Worm (Caenorhabditis elegans) whole organism, L1 larva: ENCODE data around the gene col-174.
A peak's percentile ranks its signal among the peaks of the same experiment; 100 is the strongest.

Experiments used
- aha-1 ChIP-seq: fragments of 150-350 bp; optimal IDR thresholded peaks from 2 replicates; lab custom pipeline; 2014; ENCODE audit warnings: missing biosample characterization, missing genetic modification characterization
- alr-1 ChIP-seq: fragments of 200-800 bp; sonication (Bioruptor generic); optimal IDR thresholded peaks from 2 replicates; lab custom pipeline; 2018; ENCODE audit warnings: borderline replicate concordance, mild to moderate bottlenecking, missing genetic modification characterization, missing compliant biosample characterization
- ama-1 ChIP-seq: fragments of 150-350 bp; optimal IDR thresholded peaks from 2 replicates; lab custom pipeline; 2014
- blmp-1 ChIP-seq: fragments of 150-350 bp; optimal IDR thresholded peaks from 2 replicates; lab custom pipeline; 2014; ENCODE audit warnings: missing biosample characterization, missing genetic modification characterization
- ceh-63 ChIP-seq: fragments of 200-800 bp; sonication (Bioruptor generic); optimal IDR thresholded peaks from 2 replicates; lab custom pipeline; 2018; ENCODE audit warnings: mild to moderate bottlenecking, missing genetic modification characterization, missing compliant biosample characterization
- ceh-8 ChIP-seq: fragments of 200-800 bp; sonication (Bioruptor generic); optimal IDR thresholded peaks from 2 replicates; lab custom pipeline; 2018; ENCODE audit warnings: mild to moderate bottlenecking, missing genetic modification characterization, moderate library complexity, missing compliant biosample characterization
- ceh-82 ChIP-seq, 3 experiments: fragments of 150-350 bp in 1 of 3; sonication (generic microtip) in 2 of 3; optimal IDR thresholded peaks; 2 replicates each; lab custom pipeline; 2014 to 2017; ENCODE audit warnings: missing biosample characterization in 3 of 3, missing genetic modification characterization in 3 of 3
- dsc-1 ChIP-seq: sonication (generic microtip); optimal IDR thresholded peaks from 2 replicates; lab custom pipeline; 2016; ENCODE audit warnings: mild to moderate bottlenecking, missing genetic modification characterization, missing compliant biosample characterization
- efl-1 ChIP-seq, 4 experiments: fragments of 150-350 bp; optimal IDR thresholded peaks in 3 of 4; peaks in 1 of 4; 1 replicate in 1 of 4; 2 replicates in 3 of 4; lab custom pipeline; 2014; ENCODE audit warnings: missing biosample characterization in 2 of 4, missing genetic modification characterization in 2 of 4, missing genetic modification reagents in 2 of 4
- efl-3 ChIP-seq: fragments of 200-800 bp; sonication (Bioruptor generic); optimal IDR thresholded peaks from 2 replicates; lab custom pipeline; 2018; ENCODE audit warnings: mild to moderate bottlenecking, missing genetic modification characterization, missing compliant biosample characterization
- egl-13 ChIP-seq: sonication (generic microtip); optimal IDR thresholded peaks from 2 replicates; lab custom pipeline; 2016; ENCODE audit warnings: missing genotype, missing genetic modification reagents, missing genetic modification characterization, missing compliant biosample characterization
- elt-2 ChIP-seq: sonication (generic microtip); optimal IDR thresholded peaks from 2 replicates; lab custom pipeline; 2016; ENCODE audit warnings: missing genetic modification characterization, mild to moderate bottlenecking, inconsistent platforms, missing compliant biosample characterization, missing genetic modification reagents
- fkh-4 ChIP-seq: sonication (generic microtip); optimal IDR thresholded peaks from 2 replicates; lab custom pipeline; 2016; ENCODE audit warnings: missing compliant biosample characterization, missing genetic modification characterization, borderline replicate concordance
- fos-1 ChIP-seq: fragments of 150-350 bp; optimal IDR thresholded peaks from 2 replicates; lab custom pipeline; 2014; ENCODE audit warnings: missing biosample characterization, missing genetic modification characterization
- grh-1 ChIP-seq: fragments of 200-800 bp; sonication (Bioruptor generic); IDR thresholded peaks from 2 replicates; pipeline ENCODE4 v1.3.6; 2022; ENCODE audit warnings: missing genetic modification reagents, missing genetic modification characterization, missing compliant biosample characterization
- hlh-17 ChIP-seq: fragments of 200-800 bp; sonication (Bioruptor generic); optimal IDR thresholded peaks from 2 replicates; lab custom pipeline; 2018; ENCODE audit warnings: missing genetic modification characterization, mild to moderate bottlenecking, missing compliant biosample characterization, moderate library complexity, borderline replicate concordance
- irx-1 ChIP-seq: sonication (generic microtip); optimal IDR thresholded peaks from 2 replicates; lab custom pipeline; 2016; ENCODE audit warnings: missing genetic modification characterization, missing compliant biosample characterization
- isw-1 ChIP-seq: fragments of 200-800 bp; sonication (Bioruptor generic); IDR thresholded peaks from 2 replicates; pipeline ENCODE4 v1.3.6; 2022; ENCODE audit warnings: missing genetic modification characterization, missing compliant biosample characterization
- lin-14 ChIP-seq: fragments of 200-800 bp; sonication (Bioruptor generic); optimal IDR thresholded peaks from 2 replicates; lab custom pipeline; 2018; ENCODE audit warnings: mild to moderate bottlenecking, missing genetic modification characterization, moderate library complexity, missing compliant biosample characterization
- lin-35 ChIP-seq, 2 experiments: fragments of 150-350 bp; optimal IDR thresholded peaks; 2 replicates each; lab custom pipeline; 2014; ENCODE audit warnings: missing biosample characterization in 2 of 2, missing genetic modification characterization in 2 of 2, missing genetic modification reagents in 2 of 2
- lsy-2 ChIP-seq, 2 experiments: fragments of 150-350 bp; optimal IDR thresholded peaks; 2 replicates each; lab custom pipeline; 2014; ENCODE audit warnings: missing biosample characterization in 2 of 2, missing genetic modification characterization in 2 of 2
- mab-9 ChIP-seq: fragments of 200-800 bp; sonication (Bioruptor generic); IDR thresholded peaks from 2 replicates; pipeline ENCODE4 v1.3.6; 2022; ENCODE audit warnings: missing genetic modification reagents, missing genetic modification characterization, missing compliant biosample characterization
- mdl-1 ChIP-seq, 2 experiments: fragments of 150-350 bp; optimal IDR thresholded peaks; 2 replicates each; lab custom pipeline; 2014 to 2017; ENCODE audit warnings: missing biosample characterization in 2 of 2, missing genetic modification characterization in 2 of 2, inconsistent platforms in 1 of 2
- mep-1 ChIP-seq: fragments of 150-350 bp; optimal IDR thresholded peaks from 2 replicates; lab custom pipeline; 2014; ENCODE audit warnings: missing biosample characterization, missing genetic modification characterization
- nhr-11 ChIP-seq: fragments of 150-350 bp; optimal IDR thresholded peaks from 2 replicates; lab custom pipeline; 2014; ENCODE audit warnings: missing biosample characterization, missing genetic modification characterization
- nhr-237 ChIP-seq: fragments of 150-350 bp; optimal IDR thresholded peaks from 2 replicates; lab custom pipeline; 2014; ENCODE audit warnings: missing biosample characterization, missing genetic modification characterization
- nhr-71 ChIP-seq: sonication (generic microtip); optimal IDR thresholded peaks from 2 replicates; lab custom pipeline; 2016; ENCODE audit warnings: mild to moderate bottlenecking, missing genetic modification characterization, moderate library complexity, missing compliant biosample characterization
- nhr-76 ChIP-seq: sonication (generic microtip); optimal IDR thresholded peaks from 2 replicates; lab custom pipeline; 2017; ENCODE audit warnings: missing biosample characterization, missing genetic modification characterization
- nhr-77 ChIP-seq: fragments of 150-350 bp; optimal IDR thresholded peaks from 2 replicates; lab custom pipeline; 2014; ENCODE audit warnings: missing biosample characterization, missing genetic modification characterization
- nhr-84 ChIP-seq: sonication (generic microtip); optimal IDR thresholded peaks from 2 replicates; lab custom pipeline; 2017; ENCODE audit warnings: missing biosample characterization, missing genetic modification characterization
- nhr-85 ChIP-seq: sonication (generic microtip); peaks from one replicate; lab custom pipeline; 2016; ENCODE audit warnings: missing genetic modification characterization, inconsistent platforms, missing compliant biosample characterization
- pag-3 ChIP-seq: sonication (generic microtip); optimal IDR thresholded peaks from 2 replicates; lab custom pipeline; 2017; ENCODE audit warnings: missing genetic modification characterization, mild to moderate bottlenecking, missing compliant biosample characterization, antibody characterized with exemption, borderline replicate concordance; ENCODE audit not compliant: insufficient read depth
- pqm-1 ChIP-seq: sonication (generic microtip); optimal IDR thresholded peaks from 3 replicates; lab custom pipeline; 2017; ENCODE audit warnings: missing biosample characterization, missing genetic modification characterization
- rnt-1 ChIP-seq: sonication (generic microtip); optimal IDR thresholded peaks from 2 replicates; lab custom pipeline; 2016; ENCODE audit warnings: mild to moderate bottlenecking, missing genetic modification characterization, moderate library complexity, missing compliant biosample characterization
- snpc-4 ChIP-seq: fragments of 150-350 bp; optimal IDR thresholded peaks from 2 replicates; lab custom pipeline; 2014; ENCODE audit warnings: missing biosample characterization, missing genetic modification characterization
- snu-23 ChIP-seq: sonication (generic microtip); optimal IDR thresholded peaks from 2 replicates; lab custom pipeline; 2016; ENCODE audit warnings: missing genetic modification characterization, missing compliant biosample characterization
- sox-4 ChIP-seq: sonication (generic microtip); optimal IDR thresholded peaks from 2 replicates; lab custom pipeline; 2016; ENCODE audit warnings: missing genetic modification characterization, missing compliant biosample characterization
- sptf-1 ChIP-seq: fragments of 150-350 bp; optimal IDR thresholded peaks from 2 replicates; lab custom pipeline; 2014; ENCODE audit warnings: missing biosample characterization, missing genetic modification characterization
- sup-37 ChIP-seq: fragments of 200-800 bp; sonication (Bioruptor generic); optimal IDR thresholded peaks from 2 replicates; lab custom pipeline; 2018; ENCODE audit warnings: mild to moderate bottlenecking, missing genetic modification characterization, missing compliant biosample characterization
- tbx-2 ChIP-seq: sonication (generic microtip); optimal IDR thresholded peaks from 2 replicates; lab custom pipeline; 2016; ENCODE audit warnings: missing genetic modification characterization, missing compliant biosample characterization
- unc-130 ChIP-seq: fragments of 150-350 bp; optimal IDR thresholded peaks from 2 replicates; lab custom pipeline; 2017; ENCODE audit warnings: missing biosample characterization, missing genetic modification characterization, inconsistent platforms
- unc-30 ChIP-seq: sonication (generic microtip); optimal IDR thresholded peaks from 2 replicates; lab custom pipeline; 2017; ENCODE audit warnings: missing biosample characterization, missing genetic modification characterization
- unc-62 ChIP-seq: fragments of 150-350 bp; optimal IDR thresholded peaks from 2 replicates; lab custom pipeline; 2014; ENCODE audit warnings: missing biosample characterization, missing genetic modification reagents, missing genetic modification characterization
- unc-86 ChIP-seq: sonication (generic microtip); optimal IDR thresholded peaks from 2 replicates; lab custom pipeline; 2016; ENCODE audit warnings: missing genetic modification characterization, missing compliant biosample characterization
- vab-15 ChIP-seq: sonication (generic microtip); optimal IDR thresholded peaks from 2 replicates; lab custom pipeline; 2017; ENCODE audit warnings: missing genotype, mild to moderate bottlenecking, missing genetic modification characterization, missing compliant biosample characterization
- xbp-1 ChIP-seq: sonication (generic microtip); optimal IDR thresholded peaks from 2 replicates; lab custom pipeline; 2016; ENCODE audit warnings: missing genetic modification characterization, missing compliant biosample characterization
- zag-1 ChIP-seq: fragments of 150-350 bp; optimal IDR thresholded peaks from 2 replicates; lab custom pipeline; 2014; ENCODE audit warnings: missing biosample characterization, missing genetic modification characterization
- zip-4 ChIP-seq: fragments of 200-800 bp; sonication (Bioruptor generic); optimal IDR thresholded peaks from 2 replicates; lab custom pipeline; 2018; ENCODE audit warnings: mild to moderate bottlenecking, missing genetic modification characterization, moderate library complexity, missing compliant biosample characterization

col-174 gene

DNA sequence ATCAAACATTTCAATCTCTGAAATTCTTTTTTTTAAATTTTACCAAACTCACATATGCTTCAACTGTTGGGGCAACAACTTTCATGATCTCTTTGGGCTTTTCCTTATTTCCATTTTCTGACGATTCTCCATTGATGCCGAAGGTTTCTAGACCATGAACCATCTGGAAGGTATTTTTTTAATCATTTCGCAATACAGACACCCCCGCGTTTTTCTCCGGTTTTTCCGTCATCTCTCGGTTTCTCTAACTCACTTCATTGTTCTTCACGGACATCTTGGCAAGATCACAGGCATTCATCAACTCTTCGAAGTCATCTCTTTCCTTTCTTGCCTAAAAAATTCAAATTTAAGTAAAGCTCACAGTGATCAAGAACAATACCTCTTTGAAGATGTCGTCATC, 26.6 kb downstream of the col-174 start:
- TF ChIP-seq ama-1 (lab: Kevin White, UChicago) = no peak
- no peak for TF ChIP-seq efl-1 (optimal IDR thresholded peaks at IDR 0.05; lab: Kevin White, UChicago)
- TF ChIP-seq efl-1 (GFP tag; optimal IDR thresholded peaks at IDR 0.05 in 1 of 2; lab: Kevin White, UChicago) = peak in 1 of 2 experiments; percentile 87
- TF ChIP-seq mdl-1 (tag; optimal IDR thresholded peaks at IDR 0.05; lab: Kevin White, UChicago) = no peak
- TF ChIP-seq dsc-1 = peak; percentile 72
- no peak for TF ChIP-seq blmp-1
- TF ChIP-seq nhr-71 (tag; lab: Kevin White, UChicago) = no peak
- TF ChIP-seq zip-4 (GFP tag; lab: Kevin White, UChicago) = no peak

DNA sequence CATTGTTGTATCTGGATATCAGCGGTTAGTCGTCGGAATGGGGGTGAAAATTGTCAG, 26.8 kb downstream of the col-174 start, which contains the start of the genes unc-98 and F08C6.18:
Gene unc-98, minus strand, starts transcription at position 48 of the 57 bp plus-strand sequence.
Gene F08C6.18, minus strand, starts transcription at position 57 of the 57 bp plus-strand sequence.
- TF ChIP-seq nhr-85 (no peak), sptf-1 (tag; lab: Kevin White, UChicago) (no peak), irx-1 (tag; lab: Kevin White, UChicago) (no peak), mab-9 (GFP tag; lab: Robert Waterston, UW) (no peak), nhr-237 (tag; lab: Kevin White, UChicago) (no peak), tbx-2 (no peak), unc-130 (tag; lab: Kevin White, UChicago) (no peak), egl-13 (tag; lab: Kevin White, UChicago) (no peak), zag-1 (tag; lab: Kevin White, UChicago) (no peak)

DNA sequence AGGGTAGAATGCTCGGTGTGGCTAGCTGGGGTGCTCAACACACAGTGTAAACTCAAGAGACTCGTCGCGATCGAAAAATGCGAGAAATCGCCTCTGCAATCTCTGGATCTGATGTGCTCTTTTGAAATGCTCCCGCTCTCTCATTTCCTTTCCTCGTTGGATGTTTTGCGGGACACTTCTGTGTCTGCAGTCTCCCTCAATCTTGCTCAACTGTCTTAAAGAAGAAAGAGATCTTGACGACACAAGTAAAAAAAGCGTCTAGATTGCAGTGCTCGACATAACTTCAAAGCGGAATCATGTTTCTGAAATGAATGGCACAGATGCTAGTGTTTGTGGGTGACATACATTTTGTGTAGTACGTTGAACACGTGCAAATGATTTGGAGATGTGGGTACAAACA, 27.0 kb downstream of the col-174 start:
- TF ChIP-seq xbp-1 (tag; lab: Kevin White, UChicago) = no peak
- TF ChIP-seq zip-4 (GFP tag; lab: Kevin White, UChicago) = no peak
- TF ChIP-seq unc-86 = no peak
- TF ChIP-seq pqm-1 = no peak
- no peak for TF ChIP-seq sup-37
- peak; percentile 69 for TF ChIP-seq lin-14 (GFP tag; lab: Kevin White, UChicago)
- no peak for TF ChIP-seq unc-62
- TF ChIP-seq lin-35 (GFP tag; optimal IDR thresholded peaks at IDR 0.05; lab: Kevin White, UChicago) = no peak
- TF ChIP-seq ceh-82 (tag; optimal IDR thresholded peaks at IDR 0.05; lab: Kevin White, UChicago) = no peak
- no peak for TF ChIP-seq unc-130 (tag; lab: Kevin White, UChicago)
- TF ChIP-seq grh-1 (GFP tag; lab: Robert Waterston, UW) = no peak
- no peak for TF ChIP-seq isw-1 (GFP tag; lab: Robert Waterston, UW)
- TF ChIP-seq tbx-2 = peak; percentile 1
- TF ChIP-seq nhr-76 (tag; lab: Kevin White, UChicago) = no peak
- TF ChIP-seq pag-3 (tag; lab: Kevin White, UChicago) = peak; percentile 41
- peak; percentile 33 for TF ChIP-seq mep-1 (tag; lab: Kevin White, UChicago)
- peak; percentile 76 for TF ChIP-seq dsc-1
- TF ChIP-seq irx-1 (tag; lab: Kevin White, UChicago) = peak; percentile 5
- no peak for TF ChIP-seq ceh-63
- TF ChIP-seq egl-13 (tag; lab: Kevin White, UChicago) = no peak
- no peak for TF ChIP-seq snpc-4 (tag; lab: Kevin White, UChicago)
- no peak for TF ChIP-seq elt-2 (tag; lab: Kevin White, UChicago)
- peak in 1 of 2 experiments; percentile 53 for TF ChIP-seq lsy-2 (tag; optimal IDR thresholded peaks at IDR 0.05; lab: Kevin White, UChicago)
- no peak for TF ChIP-seq efl-1 (optimal IDR thresholded peaks at IDR 0.05; lab: Kevin White, UChicago)
- TF ChIP-seq efl-1 (GFP tag; optimal IDR thresholded peaks at IDR 0.05 in 1 of 2; lab: Kevin White, UChicago) = peak in 1 of 2 experiments; percentile 15
- TF ChIP-seq rnt-1 = peak; percentile 68
- TF ChIP-seq ama-1 (lab: Kevin White, UChicago) = no peak
- TF ChIP-seq nhr-71 (tag; lab: Kevin White, UChicago) = peak; percentile 33
- no peak for TF ChIP-seq alr-1 (tag; lab: Kevin White, UChicago)
- no peak for TF ChIP-seq ceh-8
- no peak for TF ChIP-seq nhr-84 (tag; lab: Kevin White, UChicago)
- TF ChIP-seq sox-4 = no peak
- TF ChIP-seq aha-1 = no peak
- no peak for TF ChIP-seq fos-1 (tag; lab: Kevin White, UChicago)
- TF ChIP-seq blmp-1 = no peak
- TF ChIP-seq snu-23 = peak; percentile 18
- TF ChIP-seq nhr-11 (tag; lab: Kevin White, UChicago) = no peak
- peak; percentile 28 for TF ChIP-seq fkh-4 (tag; lab: Kevin White, UChicago)
- TF ChIP-seq nhr-77 (tag; lab: Kevin White, UChicago) = no peak
- no peak for TF ChIP-seq unc-30 (tag; lab: Kevin White, UChicago)
- no peak for TF ChIP-seq sptf-1 (tag; lab: Kevin White, UChicago)
- TF ChIP-seq efl-3 (GFP tag; lab: Kevin White, UChicago) = no peak
- TF ChIP-seq vab-15 = no peak
- no peak for TF ChIP-seq hlh-17
- peak in 1 of 2 experiments; percentile 20 for TF ChIP-seq mdl-1 (tag; optimal IDR thresholded peaks at IDR 0.05; lab: Kevin White, UChicago)
